Worm (Caenorhabditis elegans): ENCODE results near the gene T07D3.9.

T07D3.9 gene

ce11 chrII:909554-909953 lies 8.8 kb upstream of the T07D3.9 start, which contains the start of the genes fbxc-24 and fbxc-27:
fbxc-24 (minus strand) TSS chrII:909654.
fbxc-27 (plus strand) TSS chrII:909769.
- TF ChIP-seq F10B5.3 (tag; optimal IDR thresholded peaks at IDR 0.05) (no peak), lin-13 (GFP tag; optimal IDR thresholded peaks at IDR 0.05) (no peak), nhr-28 (tag; optimal IDR thresholded peaks at IDR 0.05) (no peak), nhr-77 (tag; optimal IDR thresholded peaks at IDR 0.05) (no peak), snpc-1.2 (GFP tag; IDR thresholded peaks at IDR 0.05) (no peak), nhr-237 (tag; optimal IDR thresholded peaks at IDR 0.05) (no peak), lin-15B (tag; optimal IDR thresholded peaks at IDR 0.05) (no peak), tag-97 (GFP tag; IDR thresholded peaks at IDR 0.05) (no peak), lin-38 (GFP tag; IDR thresholded peaks at IDR 0.05) (no peak), fos-1 (tag; optimal IDR thresholded peaks at IDR 0.05) (no peak)

- peak; percentile 25 for TF ChIP-seq snpc-4 (tag; optimal IDR thresholded peaks at IDR 0.05)
- no peak for TF ChIP-seq fos-1 (tag; optimal IDR thresholded peaks at IDR 0.05)
- TF ChIP-seq set-16 (GFP tag; IDR thresholded peaks at IDR 0.05): peak; percentile 46
Observed at ce11 chrII:905335-905734, 4.6 kb upstream of the T07D3.9 start.

ce11 chrII:901632-902031 lies 919 bp upstream of the T07D3.9 start, which contains the start of gene T07D3.2:
T07D3.2 (plus strand) TSS chrII:901932.
- TF ChIP-seq tra-1 (GFP tag; IDR thresholded peaks at IDR 0.05) (no peak), snpc-4 (tag; optimal IDR thresholded peaks at IDR 0.05) (no peak), dpl-1 (GFP tag; optimal IDR thresholded peaks at IDR 0.05) (no peak), T26A8.4 (GFP tag; IDR thresholded peaks at IDR 0.05) (no peak), ceh-44 (GFP tag; IDR thresholded peaks at IDR 0.05) (no peak), unc-62 (GFP tag; optimal IDR thresholded peaks at IDR 0.05 in 1 of 2) (peak in 1 of 2 experiments; percentile 21), unc-62 (tag; optimal IDR thresholded peaks at IDR 0.05) (no peak), T20F7.1 (GFP tag; optimal IDR thresholded peaks at IDR 0.05) (no peak), mxl-3 (GFP tag; optimal IDR thresholded peaks at IDR 0.05) (no peak)

ce11 chrII:888024-888423 lies 12.7 kb downstream of the T07D3.9 start, which contains the start of gene T07D3.4:
T07D3.4 (plus strand) TSS chrII:888309.
- TF ChIP-seq dmd-9 (GFP tag; IDR thresholded peaks at IDR 0.05): no peak
- no peak for TF ChIP-seq egl-43 (GFP tag; IDR thresholded peaks at IDR 0.05)
- peak; percentile 51; the same call in 1 of the 2 replicates for TF ChIP-seq dmd-6 (GFP tag; IDR thresholded peaks at IDR 0.05)
- peak; percentile 29 for TF ChIP-seq dve-1 (tag; optimal IDR thresholded peaks at IDR 0.05; ENCODE audit: insufficient read depth)
- TF ChIP-seq pqm-1 (tag; optimal IDR thresholded peaks at IDR 0.05): peak; percentile 67
- peak; percentile 54 for TF ChIP-seq hlh-11 (tag; optimal IDR thresholded peaks at IDR 0.05)
- peak; percentile 70 for TF ChIP-seq nhr-28 (tag; optimal IDR thresholded peaks at IDR 0.05)
- peak; percentile 37 for TF ChIP-seq nhr-77 (tag; optimal IDR thresholded peaks at IDR 0.05)
- TF ChIP-seq daf-16 (GFP tag; optimal IDR thresholded peaks at IDR 0.05): no peak
- TF ChIP-seq daf-16 (tag; optimal IDR thresholded peaks at IDR 0.05): peak; percentile 90

ce11 chrII:884204-884603 lies 16.5 kb downstream of the T07D3.9 start:
- TF ChIP-seq nhr-28 (tag; optimal IDR thresholded peaks at IDR 0.05): peak; percentile 13
- TF ChIP-seq hlh-11 (tag; optimal IDR thresholded peaks at IDR 0.05): peak; percentile 4
- no peak for TF ChIP-seq zip-11 (GFP tag; IDR thresholded peaks at IDR 0.05)
- TF ChIP-seq unc-62 (GFP tag; optimal IDR thresholded peaks at IDR 0.05 in 1 of 2): peak in 1 of 2 experiments; percentile 73
- TF ChIP-seq unc-62 (tag; optimal IDR thresholded peaks at IDR 0.05): no peak
- TF ChIP-seq zip-2 (tag; optimal IDR thresholded peaks at IDR 0.05): no peak
- no peak for TF ChIP-seq lin-1 (GFP tag; IDR thresholded peaks at IDR 0.05)
- TF ChIP-seq nhr-77 (tag; optimal IDR thresholded peaks at IDR 0.05): peak; percentile 18
- no peak for TF ChIP-seq daf-16 (GFP tag; optimal IDR thresholded peaks at IDR 0.05)
- peak; percentile 37 for TF ChIP-seq daf-16 (tag; optimal IDR thresholded peaks at IDR 0.05)
- peak; percentile 15; the same call in 1 of the 2 replicates for TF ChIP-seq dmd-6 (GFP tag; IDR thresholded peaks at IDR 0.05)
- peak; percentile 57 for TF ChIP-seq pqm-1 (tag; optimal IDR thresholded peaks at IDR 0.05)

All from whole organism, L4 larva.